Fruit fly (Drosophila melanogaster): ENCODE measurements around the gene COX8.

Gene COX8

DNA sequence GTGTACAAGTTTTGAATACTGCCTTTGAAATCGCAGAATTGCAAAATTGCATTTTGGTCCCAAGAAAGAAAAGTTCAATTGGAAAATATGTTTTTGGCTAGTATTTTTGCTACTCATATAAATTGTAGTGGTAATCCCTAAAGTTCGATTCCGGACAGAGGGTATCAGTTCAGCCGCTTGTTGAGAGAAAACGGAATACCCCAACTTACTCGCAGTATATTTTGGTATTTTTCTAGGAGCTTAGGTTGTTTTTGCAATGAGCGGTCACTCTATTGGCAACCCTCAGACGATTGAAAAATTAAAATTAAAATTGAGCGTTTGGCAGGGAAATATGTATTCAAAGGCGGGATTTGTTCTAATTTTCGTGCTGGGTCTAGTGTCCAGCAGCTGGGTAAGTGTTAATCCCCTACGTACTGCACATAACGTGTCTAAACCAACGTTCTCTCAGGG, 35.1 kb upstream of the COX8 start (continued):
- no peak for TF ChIP-seq CG11560 (tag; IDR thresholded peaks at IDR 0.05)
- no peak for TF ChIP-seq sc (optimal IDR thresholded peaks at IDR 0.05)
- TF ChIP-seq sc (GFP tag; optimal IDR thresholded peaks at IDR 0.05): no peak
- TF ChIP-seq CG1603 (tag; optimal IDR thresholded peaks at IDR 0.05): peak; percentile 26
- TF ChIP-seq sisA (GFP tag; IDR thresholded peaks at IDR 0.05): no peak
- TF ChIP-seq dm (GFP tag; optimal IDR thresholded peaks at IDR 0.05): no peak
- no peak for TF ChIP-seq ems (GFP tag; optimal IDR thresholded peaks at IDR 0.05)
- TF ChIP-seq NK7.1 (GFP tag; optimal IDR thresholded peaks at IDR 0.05): no peak
- peak; percentile 22 for TF ChIP-seq BEAF-32 (GFP tag; optimal IDR thresholded peaks at IDR 0.05)
- peak; percentile 72 for TF ChIP-seq CG9797 (GFP tag; optimal IDR thresholded peaks at IDR 0.05)
- TF ChIP-seq dysf (GFP tag; IDR thresholded peaks at IDR 0.05): no peak
- no peak for TF ChIP-seq ac (GFP tag; optimal IDR thresholded peaks at IDR 0.05)
- TF ChIP-seq MBD-R2 (GFP tag; IDR thresholded peaks at IDR 0.05): peak; percentile 86
- 0 out of 3 replicates have a peak, but pooled peaks have one; percentile 35 for TF ChIP-seq CG2199 (GFP tag; IDR thresholded peaks at IDR 0.05)
- no peak for TF ChIP-seq dmrt11E (tag; optimal IDR thresholded peaks at IDR 0.05)
- TF ChIP-seq CG8924 (tag; optimal IDR thresholded peaks at IDR 0.05): no peak
- no peak for TF ChIP-seq CoRest (tag; optimal IDR thresholded peaks at IDR 0.05)
- no peak for TF ChIP-seq Eip74EF (GFP tag; optimal IDR thresholded peaks at IDR 0.05)
- TF ChIP-seq CG12219 (GFP tag; optimal IDR thresholded peaks at IDR 0.05): no peak
- no peak for TF ChIP-seq ttk (GFP tag; IDR thresholded peaks at IDR 0.05)
- no peak for TF ChIP-seq B-H1 (GFP tag; IDR thresholded peaks at IDR 0.05)
- TF ChIP-seq crc (GFP tag; optimal IDR thresholded peaks at IDR 0.05): no peak
- no peak for TF ChIP-seq Sin3A (optimal IDR thresholded peaks at IDR 0.05)
- no peak for TF ChIP-seq esg (GFP tag; conservative IDR thresholded peaks at IDR 0.05)
- peak; percentile 49 for TF ChIP-seq D19B (GFP tag; optimal IDR thresholded peaks at IDR 0.05)
- TF ChIP-seq CG13424 (tag; optimal IDR thresholded peaks at IDR 0.05): no peak
- no peak for TF ChIP-seq Taf1 (GFP tag; IDR thresholded peaks at IDR 0.05)
- TF ChIP-seq her (GFP tag; optimal IDR thresholded peaks at IDR 0.05): no peak
- TF ChIP-seq CG5245 (GFP tag; optimal IDR thresholded peaks at IDR 0.05): no peak
- no peak for TF ChIP-seq CG9932 (GFP tag; IDR thresholded peaks at IDR 0.05)
- peak; percentile 91 for TF ChIP-seq Sry-β (GFP tag; optimal IDR thresholded peaks at IDR 0.05)
- no peak for TF ChIP-seq CG11456 (GFP tag; IDR thresholded peaks at IDR 0.05)
- no peak for TF ChIP-seq Lpt (GFP tag; optimal IDR thresholded peaks at IDR 0.05)
- TF ChIP-seq HHEX (GFP tag; optimal IDR thresholded peaks at IDR 0.05): no peak
- TF ChIP-seq Dll (GFP tag; IDR thresholded peaks at IDR 0.05; ENCODE audit: partially characterized antibody): peak; percentile 19; the same call in 1 of the 4 replicates
- no peak for TF ChIP-seq fd96Cb (tag; optimal IDR thresholded peaks at IDR 0.05)
- no peak for TF ChIP-seq croc (GFP tag; conservative IDR thresholded peaks at IDR 0.05)
- no peak for TF ChIP-seq stc (GFP tag; IDR thresholded peaks at IDR 0.05)
- no peak for TF ChIP-seq sqz (GFP tag; optimal IDR thresholded peaks at IDR 0.05)
- no peak for TF ChIP-seq CG13775 (GFP tag; optimal IDR thresholded peaks at IDR 0.05)
- TF ChIP-seq zfh2 (GFP tag; optimal IDR thresholded peaks at IDR 0.05): no peak
- TF ChIP-seq wor (GFP tag; IDR thresholded peaks at IDR 0.05): no peak
- 0 out of 2 replicates have a peak, but pooled peaks have one; percentile 7 for TF ChIP-seq chm (GFP tag; IDR thresholded peaks at IDR 0.05)
- no peak for TF ChIP-seq odd (GFP tag; optimal IDR thresholded peaks at IDR 0.05)
- no peak for TF ChIP-seq Rx (GFP tag; IDR thresholded peaks at IDR 0.05)
- no peak for TF ChIP-seq fd3F (GFP tag; optimal IDR thresholded peaks at IDR 0.05)
- TF ChIP-seq dmrt99B (tag; optimal IDR thresholded peaks at IDR 0.05): no peak
- TF ChIP-seq Bteb2 (GFP tag; optimal IDR thresholded peaks at IDR 0.05): no peak
- TF ChIP-seq ham (GFP tag; IDR thresholded peaks at IDR 0.05): no peak
- TF ChIP-seq Fer3 (tag; optimal IDR thresholded peaks at IDR 0.05): no peak
- TF ChIP-seq Ravus (GFP tag; IDR thresholded peaks at IDR 0.05): no peak
- TF ChIP-seq sd (tag; optimal IDR thresholded peaks at IDR 0.05): no peak
- no peak for TF ChIP-seq Dfd (GFP tag; optimal IDR thresholded peaks at IDR 0.05)

Measured in whole organism, embryonic.